Worm (Caenorhabditis elegans): ENCODE data around the gene srt-43.

ce11 chrV:12792752-12793151 is 23.7 kb downstream of the srt-43 start, which contains the start of gene ugt-5:
- TF ChIP-seq ztf-29 (GFP tag; IDR thresholded peaks at IDR 0.05) (no peak), flt-1 (GFP tag; IDR thresholded peaks at IDR 0.05) (no peak), tab-1 (GFP tag; IDR thresholded peaks at IDR 0.05) (no peak), ztf-23 (GFP tag; IDR thresholded peaks at IDR 0.05) (no peak), cog-1 (tag; optimal IDR thresholded peaks at IDR 0.05) (no peak), T22C8.4 (GFP tag; IDR thresholded peaks at IDR 0.05) (no peak)
